Worm (Caenorhabditis elegans): Measurements from ENCODE around the gene C26B2.2.

The C26B2.2 gene

ce11 chrIV:7994715-7995114 lies 27.2 kb downstream of the C26B2.2 start:
- TF ChIP-seq scrt-1 (GFP tag; IDR thresholded peaks at IDR 0.05) (no peak), tra-4 (tag; optimal IDR thresholded peaks at IDR 0.05) (no peak), F13C5.2 (tag; optimal IDR thresholded peaks at IDR 0.05) (no peak), hmbx-1 (tag; optimal IDR thresholded peaks at IDR 0.05) (no peak), ceh-13 (GFP tag; optimal IDR thresholded peaks at IDR 0.05) (no peak), aly-1 (tag; optimal IDR thresholded peaks at IDR 0.05) (no peak), tbx-11 (GFP tag; IDR thresholded peaks at IDR 0.05) (no peak), pes-1 (GFP tag; IDR thresholded peaks at IDR 0.05) (no peak), hnd-1 (tag; optimal IDR thresholded peaks at IDR 0.05) (no peak), sea-1 (GFP tag; conservative IDR thresholded peaks at IDR 0.05) (no peak), B0310.2 (tag; optimal IDR thresholded peaks at IDR 0.05) (no peak), ceh-36 (tag; optimal IDR thresholded peaks at IDR 0.05) (no peak), tbx-37 (GFP tag; conservative IDR thresholded peaks at IDR 0.05) (no peak)

ce11 chrIV:7988385-7988784 lies 33.5 kb downstream of the C26B2.2 start, which contains the start of gene col-115:
Gene col-115 (plus strand): TSS chrIV:7988685.
- TF ChIP-seq flt-1 (GFP tag; IDR thresholded peaks at IDR 0.05) (no peak), scrt-1 (GFP tag; IDR thresholded peaks at IDR 0.05) (no peak), ceh-36 (tag; optimal IDR thresholded peaks at IDR 0.05) (no peak), tbx-11 (GFP tag; IDR thresholded peaks at IDR 0.05) (no peak), ets-7 (tag; optimal IDR thresholded peaks at IDR 0.05) (no peak), ama-1 (optimal IDR thresholded peaks at IDR 0.05) (no peak), F13C5.2 (tag; optimal IDR thresholded peaks at IDR 0.05) (no peak), hmbx-1 (tag; optimal IDR thresholded peaks at IDR 0.05) (no peak), tbx-37 (GFP tag; conservative IDR thresholded peaks at IDR 0.05) (no peak), tra-4 (tag; optimal IDR thresholded peaks at IDR 0.05) (no peak), pes-1 (GFP tag; IDR thresholded peaks at IDR 0.05) (no peak), sea-1 (GFP tag; conservative IDR thresholded peaks at IDR 0.05) (no peak), B0310.2 (tag; optimal IDR thresholded peaks at IDR 0.05) (no peak), hnd-1 (tag; optimal IDR thresholded peaks at IDR 0.05) (no peak), ceh-13 (GFP tag; optimal IDR thresholded peaks at IDR 0.05) (no peak), aly-1 (tag; optimal IDR thresholded peaks at IDR 0.05) (no peak), hmg-4 (GFP tag; optimal IDR thresholded peaks at IDR 0.05) (no peak)

ce11 chrIV:7987083-7987482 lies 34.8 kb downstream of the C26B2.2 start, which contains the start of gene mec-17:
Gene mec-17 (minus strand): TSS chrIV:7987183.
- TF ChIP-seq F13C5.2 (tag; optimal IDR thresholded peaks at IDR 0.05) (no peak), tbx-37 (GFP tag; conservative IDR thresholded peaks at IDR 0.05) (no peak), ama-1 (optimal IDR thresholded peaks at IDR 0.05) (no peak), B0310.2 (tag; optimal IDR thresholded peaks at IDR 0.05) (no peak), pes-1 (GFP tag; IDR thresholded peaks at IDR 0.05) (no peak), ceh-36 (tag; optimal IDR thresholded peaks at IDR 0.05) (no peak), flt-1 (GFP tag; IDR thresholded peaks at IDR 0.05) (no peak), tra-4 (tag; optimal IDR thresholded peaks at IDR 0.05) (no peak), aly-1 (tag; optimal IDR thresholded peaks at IDR 0.05) (no peak), scrt-1 (GFP tag; IDR thresholded peaks at IDR 0.05) (no peak), hmbx-1 (tag; optimal IDR thresholded peaks at IDR 0.05) (no peak), tbx-11 (GFP tag; IDR thresholded peaks at IDR 0.05) (no peak), hnd-1 (tag; optimal IDR thresholded peaks at IDR 0.05) (no peak), sea-1 (GFP tag; conservative IDR thresholded peaks at IDR 0.05) (no peak), hmg-4 (GFP tag; optimal IDR thresholded peaks at IDR 0.05) (no peak), ets-7 (tag; optimal IDR thresholded peaks at IDR 0.05) (no peak), ceh-13 (GFP tag; optimal IDR thresholded peaks at IDR 0.05) (no peak)

ce11 chrIV:7985737-7986136 lies 36.2 kb downstream of the C26B2.2 start:
- TF ChIP-seq hnd-1 (tag; optimal IDR thresholded peaks at IDR 0.05) (no peak), flt-1 (GFP tag; IDR thresholded peaks at IDR 0.05) (no peak), tbx-37 (GFP tag; conservative IDR thresholded peaks at IDR 0.05) (no peak), tra-4 (tag; optimal IDR thresholded peaks at IDR 0.05) (no peak), pes-1 (GFP tag; IDR thresholded peaks at IDR 0.05) (no peak), B0310.2 (tag; optimal IDR thresholded peaks at IDR 0.05) (no peak), scrt-1 (GFP tag; IDR thresholded peaks at IDR 0.05) (no peak), sea-1 (GFP tag; conservative IDR thresholded peaks at IDR 0.05) (no peak), ama-1 (optimal IDR thresholded peaks at IDR 0.05) (no peak), aly-1 (tag; optimal IDR thresholded peaks at IDR 0.05) (no peak), F13C5.2 (tag; optimal IDR thresholded peaks at IDR 0.05) (no peak), hmg-4 (GFP tag; optimal IDR thresholded peaks at IDR 0.05) (no peak), ets-7 (tag; optimal IDR thresholded peaks at IDR 0.05) (no peak)

- peak; percentile 55 for TF ChIP-seq ama-1 (optimal IDR thresholded peaks at IDR 0.05)
- TF ChIP-seq F13C5.2 (tag; optimal IDR thresholded peaks at IDR 0.05), result no peak
Observed at ce11 chrIV:7983728-7984346, 38.1 kb downstream of the C26B2.2 start.

ce11 chrIV:7983021-7983420 lies 38.9 kb downstream of the C26B2.2 start:
- no peak for TF ChIP-seq B0310.2 (tag; optimal IDR thresholded peaks at IDR 0.05)
- no peak for TF ChIP-seq flt-1 (GFP tag; IDR thresholded peaks at IDR 0.05)
- no peak for TF ChIP-seq tbx-11 (GFP tag; IDR thresholded peaks at IDR 0.05)
- TF ChIP-seq hmbx-1 (tag; optimal IDR thresholded peaks at IDR 0.05), result no peak
- no peak for TF ChIP-seq sea-1 (GFP tag; conservative IDR thresholded peaks at IDR 0.05)
- no peak for TF ChIP-seq ceh-13 (GFP tag; optimal IDR thresholded peaks at IDR 0.05)
- no peak for TF ChIP-seq hmg-4 (GFP tag; optimal IDR thresholded peaks at IDR 0.05)
- TF ChIP-seq tra-4 (tag; optimal IDR thresholded peaks at IDR 0.05), result no peak
- no peak for TF ChIP-seq hnd-1 (tag; optimal IDR thresholded peaks at IDR 0.05)
- TF ChIP-seq tbx-37 (GFP tag; conservative IDR thresholded peaks at IDR 0.05), result no peak
- TF ChIP-seq scrt-1 (GFP tag; IDR thresholded peaks at IDR 0.05), result no peak
- TF ChIP-seq ama-1 (optimal IDR thresholded peaks at IDR 0.05), result no peak

- TF ChIP-seq hmg-4 (GFP tag; optimal IDR thresholded peaks at IDR 0.05), result no peak
- TF ChIP-seq scrt-1 (GFP tag; IDR thresholded peaks at IDR 0.05), result no peak
- TF ChIP-seq pes-1 (GFP tag; IDR thresholded peaks at IDR 0.05), result no peak
- TF ChIP-seq aly-1 (tag; optimal IDR thresholded peaks at IDR 0.05), result no peak
- TF ChIP-seq B0310.2 (tag; optimal IDR thresholded peaks at IDR 0.05), result no peak
- TF ChIP-seq F13C5.2 (tag; optimal IDR thresholded peaks at IDR 0.05), result no peak
- TF ChIP-seq ceh-13 (GFP tag; optimal IDR thresholded peaks at IDR 0.05), result no peak
- TF ChIP-seq flt-1 (GFP tag; IDR thresholded peaks at IDR 0.05), result no peak
- TF ChIP-seq ceh-36 (tag; optimal IDR thresholded peaks at IDR 0.05), result no peak
- TF ChIP-seq hnd-1 (tag; optimal IDR thresholded peaks at IDR 0.05), result no peak
- no peak for TF ChIP-seq tra-4 (tag; optimal IDR thresholded peaks at IDR 0.05)
- TF ChIP-seq tbx-11 (GFP tag; IDR thresholded peaks at IDR 0.05), result no peak
- TF ChIP-seq ets-7 (tag; optimal IDR thresholded peaks at IDR 0.05), result no peak
Observed at ce11 chrIV:7982024-7982576, 39.8 kb downstream of the C26B2.2 start, which contains the start of gene arf-5. Gene arf-5 (plus strand): TSS chrIV:7982526.
